Worm (Caenorhabditis elegans): Measurements from ENCODE around the gene acd-3.

ce11 chrX:14844481-14844880, 4.6 kb upstream of the acd-3 start:
- no peak for TF ChIP-seq him-1 (tag; optimal IDR thresholded peaks at IDR 0.05)
- no peak for TF ChIP-seq W03F9.2 (tag; optimal IDR thresholded peaks at IDR 0.05)
- TF ChIP-seq dao-5 (tag; optimal IDR thresholded peaks at IDR 0.05), result no peak
